Fruit fly (Drosophila melanogaster): ENCODE data around the gene Sxl.
A peak's percentile ranks its signal among the peaks of the same experiment; 100 is the strongest.

Sxl gene

DNA sequence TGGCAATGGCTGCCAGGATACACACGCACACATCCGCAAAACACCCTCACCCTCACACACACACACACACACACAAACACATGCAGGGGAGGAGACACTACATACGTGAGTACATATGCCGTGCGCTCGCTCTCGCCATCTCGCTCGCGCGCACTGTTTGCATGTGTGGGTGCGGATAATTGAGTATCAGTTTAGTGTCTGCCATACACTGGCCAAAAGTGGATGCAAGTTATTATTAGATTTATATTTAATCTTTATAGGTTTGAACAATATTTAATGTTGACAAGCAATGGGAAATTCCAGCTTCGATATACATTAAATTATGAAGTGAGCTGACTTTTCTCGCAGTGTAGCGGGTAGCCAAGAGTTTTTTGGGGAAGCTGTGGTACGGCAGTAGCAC lies 19.9 kb upstream of the Sxl start (continued):
- TF ChIP-seq CG14667 (GFP tag; IDR thresholded peaks at IDR 0.05) (peak; percentile 36; the same call in 1 of the 2 replicates), CG16779 (GFP tag; IDR thresholded peaks at IDR 0.05) (no peak), BEAF-32 (GFP tag; optimal IDR thresholded peaks at IDR 0.05) (no peak), sug (tag; optimal IDR thresholded peaks at IDR 0.05) (peak; percentile 45), CG10147 (GFP tag; optimal IDR thresholded peaks at IDR 0.05) (peak; percentile 60), gsb-n (tag; optimal IDR thresholded peaks at IDR 0.05) (peak; percentile 64), ems (GFP tag; optimal IDR thresholded peaks at IDR 0.05) (peak; percentile 38), CG11247 (GFP tag; IDR thresholded peaks at IDR 0.05) (no peak), CG4360 (GFP tag; IDR thresholded peaks at IDR 0.05) (0 out of 2 replicates have a peak, but pooled peaks have one; percentile 11), gfzf (GFP tag; optimal IDR thresholded peaks at IDR 0.05) (no peak), Adf1 (GFP tag; IDR thresholded peaks at IDR 0.05) (no peak), NfI (GFP tag; optimal IDR thresholded peaks at IDR 0.05) (peak; percentile 61), eyg (GFP tag; optimal IDR thresholded peaks at IDR 0.05) (no peak), vfl (GFP tag; optimal IDR thresholded peaks at IDR 0.05) (peak; percentile 3), kah (GFP tag; optimal IDR thresholded peaks at IDR 0.05) (no peak), CG10462 (GFP tag; optimal IDR thresholded peaks at IDR 0.05) (no peak), MBD-R2 (GFP tag; IDR thresholded peaks at IDR 0.05) (no peak; the same call in 1 of the 2 replicates), NC2α (GFP tag; optimal IDR thresholded peaks at IDR 0.05) (no peak), sens (GFP tag) (peak; percentile 90), HmgD (GFP tag; optimal IDR thresholded peaks at IDR 0.05) (no peak), vnd (GFP tag; IDR thresholded peaks at IDR 0.05; ENCODE audit: partially characterized antibody) (no peak), CG4820 (GFP tag; optimal IDR thresholded peaks at IDR 0.05) (peak; percentile 53), CG18011 (GFP tag; optimal IDR thresholded peaks at IDR 0.05) (no peak), CG10654 (GFP tag; optimal IDR thresholded peaks at IDR 0.05) (peak; percentile 43), nmo (GFP tag; optimal IDR thresholded peaks at IDR 0.05) (peak; percentile 59), Ptx1 (GFP tag; IDR thresholded peaks at IDR 0.05) (peak; percentile 61), ato (GFP tag; IDR thresholded peaks at IDR 0.05; ENCODE audit: partially characterized antibody) (no peak), Rfx (GFP tag; IDR thresholded peaks at IDR 0.05) (peak; percentile 68), chinmo (GFP tag; IDR thresholded peaks at IDR 0.05; ENCODE audit: partially characterized antibody) (no peak), CG8388 (GFP tag; optimal IDR thresholded peaks at IDR 0.05) (peak; percentile 61), fd96Cb (tag; optimal IDR thresholded peaks at IDR 0.05) (peak; percentile 69), exex (tag; optimal IDR thresholded peaks at IDR 0.05) (no peak), CG34376 (GFP tag; optimal IDR thresholded peaks at IDR 0.05) (peak; percentile 47), Meics (GFP tag; optimal IDR thresholded peaks at IDR 0.05) (peak; percentile 64), CG12299 (tag; optimal IDR thresholded peaks at IDR 0.05) (peak; percentile 41), sna (GFP tag; IDR thresholded peaks at IDR 0.05; ENCODE audit: partially characterized antibody) (no peak)

DNA sequence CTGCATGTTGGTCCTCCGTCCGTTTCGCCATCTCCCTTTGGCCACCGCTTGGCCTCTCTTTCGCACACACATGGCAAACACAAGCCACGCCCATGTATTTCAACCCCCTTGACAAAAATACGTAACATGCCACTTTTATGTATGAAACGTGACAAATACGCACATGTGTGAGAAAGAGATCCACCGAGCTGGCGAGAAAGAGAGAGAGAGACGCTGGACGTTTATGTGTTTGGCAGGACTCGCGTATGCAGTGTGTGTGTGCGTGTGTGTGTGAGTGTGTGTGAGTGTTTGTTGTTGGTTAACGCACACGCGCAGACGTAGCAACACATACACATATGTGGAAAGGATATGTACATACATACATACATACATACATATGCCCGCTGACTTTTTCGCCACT lies 13.0 kb upstream of the Sxl start:
- TF ChIP-seq ewg (GFP tag; optimal IDR thresholded peaks at IDR 0.05), result peak; percentile 78
- TF ChIP-seq Stat92E (GFP tag; optimal IDR thresholded peaks at IDR 0.05), result no peak
- TF ChIP-seq abd-A (tag; optimal IDR thresholded peaks at IDR 0.05), result peak; percentile 48
- peak; percentile 76 for TF ChIP-seq CG1832 (GFP tag; optimal IDR thresholded peaks at IDR 0.05)
- TF ChIP-seq btn (GFP tag; optimal IDR thresholded peaks at IDR 0.05), result no peak
- TF ChIP-seq CG12071 (GFP tag; optimal IDR thresholded peaks at IDR 0.05), result no peak
- no peak for TF ChIP-seq CG15073 (GFP tag; optimal IDR thresholded peaks at IDR 0.05)
- peak; percentile 68 for TF ChIP-seq CG4360 (GFP tag; IDR thresholded peaks at IDR 0.05)
- TF ChIP-seq cg (GFP tag; optimal IDR thresholded peaks at IDR 0.05), result peak; percentile 80
- no peak for TF ChIP-seq CG14050 (GFP tag; IDR thresholded peaks at IDR 0.05)
- no peak for TF ChIP-seq CG9215 (GFP tag; IDR thresholded peaks at IDR 0.05)
- peak; percentile 82 for TF ChIP-seq seq (GFP tag; IDR thresholded peaks at IDR 0.05)
- TF ChIP-seq CG10321 (GFP tag; IDR thresholded peaks at IDR 0.05), result peak; percentile 77
- TF ChIP-seq HLH3B (GFP tag; IDR thresholded peaks at IDR 0.05), result 0 out of 2 replicates have a peak, but pooled peaks have one; percentile 9
- TF ChIP-seq unc-4 (GFP tag; IDR thresholded peaks at IDR 0.05; ENCODE audit: partially characterized antibody), result no peak
- TF ChIP-seq CG32532 (GFP tag; IDR thresholded peaks at IDR 0.05), result no peak
- no peak for TF ChIP-seq CG2889 (GFP tag; IDR thresholded peaks at IDR 0.05)
- TF ChIP-seq Med (GFP tag), result peak; percentile 59
